Fruit fly (Drosophila melanogaster): ENCODE results near the gene CG33969.

CG33969 gene

DNA sequence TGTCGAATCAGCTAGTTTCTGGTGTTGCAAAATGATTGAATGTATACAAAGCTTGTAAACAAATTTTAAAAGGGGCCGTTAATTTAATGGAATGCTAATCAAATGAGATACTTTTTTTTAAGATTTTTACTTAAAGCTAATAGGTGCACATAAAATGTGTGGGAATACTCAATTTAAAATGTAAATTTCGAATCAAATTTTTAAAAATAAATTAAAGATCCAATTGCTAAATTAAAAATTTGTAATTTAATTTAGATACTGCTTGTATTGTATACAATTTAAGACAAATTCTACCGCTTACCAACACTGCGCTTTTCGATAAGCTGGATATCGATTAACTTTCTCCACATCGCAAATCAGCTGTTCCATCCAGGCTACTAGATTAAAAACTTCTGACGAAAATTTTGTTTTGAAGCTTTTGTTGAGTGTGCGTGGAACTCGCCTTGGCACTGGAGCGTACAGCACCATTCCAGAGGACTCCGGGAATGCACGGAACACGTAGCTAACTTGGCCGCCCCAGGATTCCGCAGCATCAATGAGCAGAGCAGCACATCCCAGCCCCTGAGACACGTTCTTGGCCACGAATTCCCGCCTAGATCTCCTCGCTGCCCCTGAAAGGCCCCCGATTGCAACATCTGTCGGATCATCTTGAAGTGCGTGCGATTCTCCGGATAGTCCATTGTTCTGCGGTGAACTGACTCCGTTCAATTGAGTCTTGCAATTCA is 9.1 kb downstream of the CG33969 start, which contains the start of the genes CG5498 and fbl (continued):
- TF ChIP-seq CG10669 (GFP tag; optimal IDR thresholded peaks at IDR 0.05): peak; percentile 61
- no peak for TF ChIP-seq CG6276 (GFP tag; optimal IDR thresholded peaks at IDR 0.05)
- peak; percentile 74 for TF ChIP-seq pdm3 (GFP tag; optimal IDR thresholded peaks at IDR 0.05)
- peak; percentile 80 for TF ChIP-seq CG34406 (GFP tag; optimal IDR thresholded peaks at IDR 0.05)
- TF ChIP-seq CG6163 (GFP tag; IDR thresholded peaks at IDR 0.05): peak; percentile 68
- TF ChIP-seq salr (GFP tag; optimal IDR thresholded peaks at IDR 0.05): peak in 1 of 2 experiments; percentile 76
- TF ChIP-seq CG6854 (GFP tag; optimal IDR thresholded peaks at IDR 0.05): no peak
- peak; percentile 81 for TF ChIP-seq CG31627 (GFP tag; optimal IDR thresholded peaks at IDR 0.05)
- peak; percentile 28 for TF ChIP-seq Sox15 (GFP tag; optimal IDR thresholded peaks at IDR 0.05)
- peak; percentile 32 for TF ChIP-seq CG4318 (GFP tag; optimal IDR thresholded peaks at IDR 0.05)
- TF ChIP-seq dsx (GFP tag; optimal IDR thresholded peaks at IDR 0.05; ENCODE audit: poor library complexity, severe bottlenecking): peak; percentile 75
- TF ChIP-seq CG6792 (GFP tag; optimal IDR thresholded peaks at IDR 0.05): peak; percentile 71
- TF ChIP-seq CG32006 (GFP tag; optimal IDR thresholded peaks at IDR 0.05): peak; percentile 69
- peak; percentile 73 for TF ChIP-seq Eip75B (GFP tag; optimal IDR thresholded peaks at IDR 0.05)

DNA sequence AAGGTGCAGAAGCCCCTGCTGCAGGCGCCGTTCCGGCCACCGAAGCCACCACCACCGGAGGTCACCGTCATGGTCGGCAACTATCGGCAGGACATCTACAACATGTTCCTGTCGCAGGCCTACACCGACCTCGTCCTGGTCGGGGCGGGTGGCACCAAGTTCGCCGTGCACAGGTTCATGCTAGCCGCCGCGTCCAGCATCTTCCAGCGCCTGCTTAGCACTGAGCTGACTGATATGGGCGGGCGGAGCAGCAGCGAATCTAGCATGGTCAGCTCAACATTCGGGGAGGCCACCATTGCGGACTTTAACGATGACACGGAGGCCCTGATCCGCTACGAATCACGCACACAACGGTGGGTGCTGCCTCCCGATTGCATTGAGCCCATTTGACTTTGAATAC is 13.9 kb downstream of the CG33969 start:
- TF ChIP-seq CG6163 (GFP tag; IDR thresholded peaks at IDR 0.05) (no peak), CG34406 (GFP tag; optimal IDR thresholded peaks at IDR 0.05) (no peak), CG6276 (GFP tag; optimal IDR thresholded peaks at IDR 0.05) (no peak)

DNA sequence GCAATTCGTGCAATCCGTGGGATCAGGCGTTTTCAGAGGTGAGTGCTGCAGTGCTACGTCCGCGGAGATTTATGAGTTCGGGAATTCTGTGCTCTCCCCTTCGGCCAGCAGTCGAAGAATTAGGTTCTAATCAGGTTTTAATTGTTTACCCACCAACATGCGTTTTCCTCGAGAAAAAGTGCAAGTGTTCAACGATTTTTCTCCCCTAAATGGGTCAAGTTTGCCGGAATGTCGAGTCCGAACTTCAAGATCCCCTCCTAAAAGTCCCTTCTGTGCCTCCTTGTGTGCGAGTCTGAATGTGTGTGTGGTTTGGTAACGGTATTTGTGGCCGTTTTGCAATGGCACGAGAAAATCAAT is 16.8 kb downstream of the CG33969 start:
- peak; percentile 72 for TF ChIP-seq Eip78C (GFP tag)
- no peak for TF ChIP-seq CG10669 (GFP tag; optimal IDR thresholded peaks at IDR 0.05)
- TF ChIP-seq svp (GFP tag): peak; percentile 86

DNA sequence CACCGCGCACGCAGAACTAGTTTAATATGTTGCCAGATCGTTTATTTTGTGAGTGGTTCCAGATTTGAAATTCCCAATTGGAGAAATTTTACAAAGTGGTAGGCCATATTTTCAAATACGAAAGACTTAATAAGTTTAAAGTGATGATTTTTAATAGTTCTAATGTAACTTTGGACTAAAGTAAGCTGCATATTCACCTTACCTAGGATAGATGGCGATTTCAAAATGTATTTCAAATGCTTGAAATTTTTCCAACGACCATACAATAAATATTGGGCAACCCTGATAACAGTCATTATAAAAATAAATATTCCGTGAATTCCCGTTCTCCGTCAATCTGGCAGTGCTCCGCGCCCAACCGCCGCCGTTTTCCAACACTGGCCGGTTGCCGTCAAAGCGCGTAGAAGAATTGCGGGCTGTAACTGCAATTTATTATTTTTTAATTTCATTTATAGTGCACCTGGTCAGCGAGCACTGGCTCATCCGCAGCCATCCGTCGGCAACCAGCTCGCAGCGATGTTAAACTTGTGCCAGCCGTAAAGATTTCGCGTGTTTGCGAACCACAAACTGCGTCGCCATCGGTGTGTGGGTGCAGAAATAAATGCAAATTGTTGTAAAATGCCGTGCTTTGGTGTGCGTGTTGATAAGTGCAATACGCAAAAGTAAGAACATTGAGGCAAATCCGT is 17.3 kb downstream of the CG33969 start, which contains the start of the genes Ide and RhoBTB:
TSS of gene Ide (minus strand) at position 19 of the 686 bp plus-strand sequence.
TSS of gene RhoBTB (plus strand) at position 365 of the 686 bp plus-strand sequence.
- TF ChIP-seq dsx (GFP tag; optimal IDR thresholded peaks at IDR 0.05; ENCODE audit: poor library complexity, severe bottlenecking) (peak; percentile 53), salr (GFP tag; optimal IDR thresholded peaks at IDR 0.05) (peak in 1 of 2 experiments; percentile 34), pdm3 (GFP tag; optimal IDR thresholded peaks at IDR 0.05) (no peak), esn (GFP tag; optimal IDR thresholded peaks at IDR 0.05) (peak; percentile 80), CG6792 (GFP tag; optimal IDR thresholded peaks at IDR 0.05) (peak; percentile 75), lz (GFP tag; optimal IDR thresholded peaks at IDR 0.05) (peak; percentile 92), Sox14 (GFP tag; optimal IDR thresholded peaks at IDR 0.05) (no peak), Hr4 (GFP tag; optimal IDR thresholded peaks at IDR 0.05) (peak; percentile 88), vri (GFP tag; optimal IDR thresholded peaks at IDR 0.05) (no peak), CG11294 (GFP tag; IDR thresholded peaks at IDR 0.05) (peak; percentile 52; the same call in 1 of the 2 replicates), fd59A (GFP tag; optimal IDR thresholded peaks at IDR 0.05) (peak; percentile 59), CG8319 (GFP tag; optimal IDR thresholded peaks at IDR 0.05) (peak; percentile 78), CG11762 (GFP tag; optimal IDR thresholded peaks at IDR 0.05; ENCODE audit: insufficient read depth) (peak; percentile 78), CG3919 (GFP tag; optimal IDR thresholded peaks at IDR 0.05) (peak; percentile 76), CG34406 (GFP tag; optimal IDR thresholded peaks at IDR 0.05) (peak; percentile 69), CG4318 (GFP tag; optimal IDR thresholded peaks at IDR 0.05) (peak; percentile 73), CG6808 (GFP tag; optimal IDR thresholded peaks at IDR 0.05) (no peak), Lpt (GFP tag; optimal IDR thresholded peaks at IDR 0.05) (peak; percentile 64), CG3032 (tag; optimal IDR thresholded peaks at IDR 0.05) (peak; percentile 83), Smox (GFP tag; optimal IDR thresholded peaks at IDR 0.05) (no peak), CG7368 (GFP tag; optimal IDR thresholded peaks at IDR 0.05) (peak; percentile 55), CG8632 (GFP tag; optimal IDR thresholded peaks at IDR 0.05) (peak; percentile 53), CG10631 (GFP tag; optimal IDR thresholded peaks at IDR 0.05) (peak; percentile 86), Ets96B (tag; optimal IDR thresholded peaks at IDR 0.05) (peak; percentile 52), Blimp-1 (GFP tag; optimal IDR thresholded peaks at IDR 0.05) (peak; percentile 41), Hr38 (GFP tag; optimal IDR thresholded peaks at IDR 0.05) (peak; percentile 28), CG8119 (GFP tag; IDR thresholded peaks at IDR 0.05) (peak; percentile 42; the same call in 1 of the 3 replicates), Sox102F (GFP tag; optimal IDR thresholded peaks at IDR 0.05) (no peak), net (GFP tag; optimal IDR thresholded peaks at IDR 0.05) (peak; percentile 41), CG6163 (GFP tag; IDR thresholded peaks at IDR 0.05) (peak; percentile 59; the same call in 1 of the 3 replicates), Gug (GFP tag; IDR thresholded peaks at IDR 0.05) (peak; percentile 81), fd85E (GFP tag; optimal IDR thresholded peaks at IDR 0.05) (no peak), CG6276 (GFP tag; optimal IDR thresholded peaks at IDR 0.05) (no peak), Met (GFP tag; optimal IDR thresholded peaks at IDR 0.05) (no peak)

All from whole organism, prepupa.